Worm (Caenorhabditis elegans) whole organism, midembryonic: ENCODE results near the gene W06A7.2.

ENCODE experiments used
- T22C8.4 ChIP-seq: fragments of 200-800 bp; sonication (Bioruptor generic); IDR thresholded peaks from 2 replicates; pipeline ENCODE4 v1.3.6; 2022; ENCODE audit warnings: missing genetic modification characterization, missing compliant biosample characterization
- flt-1 ChIP-seq: fragments of 200-800 bp; sonication (Bioruptor generic); IDR thresholded peaks from 2 replicates; pipeline ENCODE4 v1.3.6; 2022; ENCODE audit warnings: missing genetic modification characterization, missing compliant biosample characterization
- klf-2 ChIP-seq: fragments of 200-800 bp; sonication (Bioruptor generic); conservative IDR thresholded peaks from 2 replicates; pipeline ENCODE4 v1.3.6; 2022; ENCODE audit warnings: missing genetic modification reagents, missing genetic modification characterization, missing compliant biosample characterization
- med-1 ChIP-seq: sonication (generic microtip); optimal IDR thresholded peaks from 2 replicates; lab custom pipeline; 2017; ENCODE audit warnings: missing genetic modification characterization, mild to moderate bottlenecking, missing compliant biosample characterization, antibody characterized with exemption, missing genetic modification reagents; ENCODE audit not compliant: insufficient read depth
- ref-1 ChIP-seq: fragments of 200-800 bp; sonication (Bioruptor generic); conservative IDR thresholded peaks from 2 replicates; pipeline ENCODE4 v1.3.6; 2022; ENCODE audit warnings: missing genetic modification reagents, missing genetic modification characterization, missing compliant biosample characterization
- tab-1 ChIP-seq: fragments of 200-800 bp; sonication (Bioruptor generic); IDR thresholded peaks from 2 replicates; pipeline ENCODE4 v1.3.6; 2022; ENCODE audit warnings: missing genetic modification characterization, missing compliant biosample characterization
- ztf-23 ChIP-seq: fragments of 200-800 bp; sonication (Bioruptor generic); IDR thresholded peaks from 2 replicates; pipeline ENCODE4 v1.3.6; 2022; ENCODE audit warnings: missing genetic modification reagents, missing genetic modification characterization, missing compliant biosample characterization
- ztf-29 ChIP-seq: fragments of 200-800 bp; sonication (Bioruptor generic); IDR thresholded peaks from 2 replicates; pipeline ENCODE4 v1.3.6; 2022; ENCODE audit warnings: missing genetic modification reagents, missing genetic modification characterization, missing compliant biosample characterization

DNA sequence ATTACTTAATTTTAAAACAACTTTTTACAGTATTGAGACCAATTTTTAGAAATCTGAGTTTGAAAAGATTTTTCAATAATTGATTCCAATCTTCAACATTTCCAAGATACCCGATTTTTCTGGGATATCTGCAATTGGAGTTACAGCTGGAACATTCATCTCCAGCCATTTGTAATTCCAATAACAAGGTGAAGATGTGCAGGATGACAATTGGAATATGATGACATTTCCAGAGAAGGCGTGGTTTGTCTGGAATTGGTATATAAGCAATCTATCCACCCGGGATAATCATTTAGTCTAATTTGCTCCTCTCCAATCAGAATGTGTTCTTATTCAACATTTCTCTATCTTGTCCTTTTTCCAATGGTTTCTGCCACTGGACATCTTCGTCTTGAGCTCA is 40.5 kb upstream of the W06A7.2 start, which contains the start of gene Y50E8A.11:
- TF ChIP-seq ref-1 (GFP tag; lab: Robert Waterston, UW), result no peak
- TF ChIP-seq klf-2, result no peak
- TF ChIP-seq flt-1, result no peak
- no peak for TF ChIP-seq med-1 (GFP tag; lab: Kevin White, UChicago)
- TF ChIP-seq ztf-23 (GFP tag; lab: Robert Waterston, UW), result no peak
- TF ChIP-seq T22C8.4 (GFP tag; lab: Robert Waterston, UW), result no peak
- TF ChIP-seq tab-1 (GFP tag; lab: Robert Waterston, UW), result no peak
- TF ChIP-seq ztf-29, result no peak
